Fruit fly (Drosophila melanogaster) whole organism, embryonic: Measurements from ENCODE around the gene Ccp84Ad.

Experiments used
- Abd-B ChIP-seq: fragments of 200-800 bp; sonication (Bioruptor generic); optimal IDR thresholded peaks from 2 replicates; lab custom pipeline; 2018; ENCODE audit warnings: missing biosample characterization, mild to moderate bottlenecking, missing genetic modification characterization, moderate library complexity
- Atf6 ChIP-seq: fragments of 200-800 bp; sonication (Bioruptor generic); IDR thresholded peaks from 2 replicates; pipeline ENCODE4 v1.3.6; 2022; ENCODE audit warnings: missing biosample characterization, missing genetic modification characterization
- B-H2 ChIP-seq: fragments of 200-800 bp; sonication (Bioruptor generic); optimal IDR thresholded peaks from 2 replicates; lab custom pipeline; 2018; ENCODE audit warnings: missing biosample characterization, mild to moderate bottlenecking, missing genetic modification characterization
- CG11093 ChIP-seq: fragments of 200-800 bp; sonication (Bioruptor generic); IDR thresholded peaks from 3 replicates; pipeline ENCODE4 v1.3.6; 2022; ENCODE audit warnings: missing biosample characterization, missing genetic modification characterization
- CG11247 ChIP-seq: fragments of 200-800 bp; sonication (Bioruptor generic); IDR thresholded peaks from 2 replicates; pipeline ENCODE4 v1.3.6; 2022; ENCODE audit warnings: missing biosample characterization, missing genetic modification characterization
- CG11456 ChIP-seq: fragments of 200-800 bp; sonication (Bioruptor generic); IDR thresholded peaks from 3 replicates; pipeline ENCODE4 v1.3.6; 2022; ENCODE audit warnings: missing biosample characterization, missing genetic modification characterization
- CG13624 ChIP-seq: fragments of 200-800 bp; sonication (Bioruptor generic); optimal IDR thresholded peaks from 2 replicates; lab custom pipeline; 2016; ENCODE audit warnings: missing biosample characterization, missing genetic modification characterization
- CG14710 ChIP-seq: fragments of 200-800 bp; sonication (Bioruptor generic); optimal IDR thresholded peaks from 3 replicates; lab custom pipeline; 2019; ENCODE audit warnings: missing biosample characterization, mild to moderate bottlenecking, missing genetic modification characterization, moderate library complexity
- CG15696 ChIP-seq: fragments of 200-800 bp; sonication (Bioruptor generic); optimal IDR thresholded peaks from 2 replicates; lab custom pipeline; 2019; ENCODE audit warnings: missing biosample characterization, mild to moderate bottlenecking, missing genetic modification characterization, moderate library complexity
- CG1603 ChIP-seq: fragments of 200-800 bp; sonication (Bioruptor generic); optimal IDR thresholded peaks from 2 replicates; lab custom pipeline; 2019; ENCODE audit warnings: missing biosample characterization, mild to moderate bottlenecking, missing genetic modification characterization, moderate library complexity
- CG16813 ChIP-seq: fragments of 200-800 bp; sonication (Bioruptor generic); IDR thresholded peaks from 3 replicates; pipeline ENCODE4 v1.3.6; 2022; ENCODE audit warnings: missing biosample characterization, missing genetic modification characterization; ENCODE audit not compliant: partially characterized antibody
- CG16863 ChIP-seq: fragments of 200-800 bp; sonication (Bioruptor generic); optimal IDR thresholded peaks from 3 replicates; lab custom pipeline; 2016; ENCODE audit warnings: missing biosample characterization, missing genetic modification characterization
- CG17612 ChIP-seq: fragments of 200-800 bp; sonication (Bioruptor generic); IDR thresholded peaks from 2 replicates; pipeline ENCODE4 v1.3.6; 2022; ENCODE audit warnings: missing biosample characterization, missing genetic modification characterization
- CG17829 ChIP-seq: fragments of 200-800 bp; optimal IDR thresholded peaks from 2 replicates; lab custom pipeline; 2019; ENCODE audit warnings: missing biosample characterization, mild to moderate bottlenecking, missing genetic modification characterization, moderate library complexity
- CG18262 ChIP-seq: fragments of 200-800 bp; optimal IDR thresholded peaks from 3 replicates; lab custom pipeline; 2019; ENCODE audit warnings: missing biosample characterization, mild to moderate bottlenecking, missing genetic modification characterization, moderate library complexity
- CG2889 ChIP-seq: fragments of 200-800 bp; sonication (Bioruptor generic); IDR thresholded peaks from 3 replicates; pipeline ENCODE4 v1.3.6; 2022; ENCODE audit warnings: missing biosample characterization, missing genetic modification characterization
- CG32767 ChIP-seq: fragments of 200-800 bp; sonication (Bioruptor generic); IDR thresholded peaks from 2 replicates; pipeline ENCODE4 v1.3.6; 2022; ENCODE audit warnings: missing biosample characterization, missing genetic modification characterization
- CG4360 ChIP-seq: fragments of 200-800 bp; sonication (Bioruptor generic); IDR thresholded peaks from 2 replicates; pipeline ENCODE4 v1.3.6; 2022; ENCODE audit warnings: missing biosample characterization, missing genetic modification characterization
- CG4404 ChIP-seq: fragments of 200-800 bp; sonication (Bioruptor generic); IDR thresholded peaks from 2 replicates; pipeline ENCODE4 v1.3.6; 2022; ENCODE audit warnings: missing biosample characterization, missing genetic modification characterization
- CG4617 ChIP-seq: fragments of 200-800 bp; sonication (Bioruptor generic); optimal IDR thresholded peaks from 3 replicates; lab custom pipeline; 2016; ENCODE audit warnings: missing biosample characterization, missing genetic modification characterization, borderline replicate concordance
- CG8924 ChIP-seq: fragments of 200-800 bp; optimal IDR thresholded peaks from 3 replicates; lab custom pipeline; 2019; ENCODE audit warnings: missing biosample characterization, mild to moderate bottlenecking, missing genetic modification characterization, moderate library complexity
- CG9932 ChIP-seq: fragments of 200-800 bp; sonication (Bioruptor generic); IDR thresholded peaks from 2 replicates; pipeline ENCODE4 v1.3.6; 2022; ENCODE audit warnings: missing biosample characterization, missing genetic modification characterization
- Chrac-16 ChIP-seq: fragments of 200-800 bp; sonication (Bioruptor generic); optimal IDR thresholded peaks from 3 replicates; lab custom pipeline; 2016; ENCODE audit warnings: missing biosample characterization, missing genetic modification characterization
- CrebB ChIP-seq: fragments of 200-800 bp; sonication (Bioruptor generic); optimal IDR thresholded peaks from 3 replicates; lab custom pipeline; 2018; ENCODE audit warnings: missing biosample characterization, mild to moderate bottlenecking, missing genetic modification characterization
- Dp ChIP-seq: fragments of 200-800 bp; sonication (Bioruptor generic); optimal IDR thresholded peaks from 2 replicates; lab custom pipeline; 2018; ENCODE audit warnings: missing biosample characterization, mild to moderate bottlenecking, missing genetic modification characterization, moderate library complexity
- Elba2 ChIP-seq: fragments of 200-800 bp; sonication (Bioruptor generic); optimal IDR thresholded peaks from 3 replicates; lab custom pipeline; 2016; ENCODE audit warnings: missing biosample characterization, missing genetic modification characterization
- HLHmδ ChIP-seq: fragments of 200-800 bp; sonication (Bioruptor generic); optimal IDR thresholded peaks from 2 replicates; lab custom pipeline; 2018; ENCODE audit warnings: missing biosample characterization, mild to moderate bottlenecking, missing genetic modification characterization, moderate library complexity
- Hr39 ChIP-seq: fragments of >200 bp; optimal IDR thresholded peaks from 2 replicates; lab custom pipeline; 2017
- Hr78 ChIP-seq, 2 experiments: fragments of 200-800 bp in 1 of 2; fragments of >200 bp in 1 of 2; sonication (Bioruptor generic) in 1 of 2; optimal IDR thresholded peaks; 2 replicates each; lab custom pipeline; 2017 to 2019; ENCODE audit warnings: missing biosample characterization in 2 of 2, missing genetic modification characterization in 2 of 2, mild to moderate bottlenecking in 1 of 2, moderate library complexity in 1 of 2
- NFAT ChIP-seq: fragments of 200-800 bp; sonication (Bioruptor generic); IDR thresholded peaks from 2 replicates; pipeline ENCODE4 v1.3.6; 2022; ENCODE audit warnings: missing biosample characterization, missing genetic modification characterization
- Pdp1 ChIP-seq, 2 experiments: fragments of 200-800 bp; sonication (Bioruptor generic); optimal IDR thresholded peaks; 3 replicates each; lab custom pipeline; 2016; ENCODE audit warnings: missing biosample characterization in 2 of 2, missing genetic modification characterization in 2 of 2, mild to moderate bottlenecking in 1 of 2, moderate library complexity in 1 of 2
- Six4 ChIP-seq: fragments of 200-800 bp; sonication (Bioruptor generic); optimal IDR thresholded peaks from 2 replicates; lab custom pipeline; 2016; ENCODE audit warnings: missing biosample characterization, missing genetic modification characterization
- Spps ChIP-seq: fragments of 200-800 bp; sonication (Bioruptor generic); optimal IDR thresholded peaks from 2 replicates; lab custom pipeline; 2018; ENCODE audit warnings: missing biosample characterization, mild to moderate bottlenecking, missing genetic modification characterization
- TFAM ChIP-seq: fragments of 200-800 bp; sonication (Bioruptor generic); optimal IDR thresholded peaks from 2 replicates; lab custom pipeline; 2017; ENCODE audit warnings: missing biosample characterization, missing genetic modification characterization, inconsistent platforms
- ac ChIP-seq: fragments of 200-800 bp; sonication (Bioruptor generic); optimal IDR thresholded peaks from 3 replicates; lab custom pipeline; 2017; ENCODE audit warnings: missing biosample characterization, mild to moderate bottlenecking, missing genetic modification characterization
- bigmax ChIP-seq: fragments of 200-800 bp; sonication (Bioruptor generic); optimal IDR thresholded peaks from 2 replicates; lab custom pipeline; 2018; ENCODE audit warnings: missing biosample characterization, mild to moderate bottlenecking, missing genetic modification characterization
- bsh ChIP-seq, 2 experiments: fragments of 200-800 bp; sonication (Bioruptor generic); optimal IDR thresholded peaks; 2 replicates each; lab custom pipeline; 2017 to 2018; ENCODE audit warnings: mild to moderate bottlenecking in 2 of 2, missing biosample characterization in 2 of 2, missing genetic modification characterization in 2 of 2, moderate library complexity in 1 of 2
- cg ChIP-seq: fragments of 200-800 bp; sonication (Bioruptor generic); optimal IDR thresholded peaks from 3 replicates; lab custom pipeline; 2019; ENCODE audit warnings: missing biosample characterization, mild to moderate bottlenecking, missing genetic modification characterization, moderate library complexity
- eve ChIP-seq, 2 experiments: fragments of >200 bp; optimal IDR thresholded peaks; 2 replicates each; lab custom pipeline; 2017; ENCODE audit warnings: missing biosample characterization in 2 of 2, missing genetic modification characterization in 2 of 2
- fd102C ChIP-seq: fragments of 200-800 bp; sonication (Bioruptor generic); optimal IDR thresholded peaks from 2 replicates; lab custom pipeline; 2018; ENCODE audit warnings: missing biosample characterization, mild to moderate bottlenecking, missing genetic modification characterization, moderate library complexity
- jumu ChIP-seq: fragments of 200-800 bp; sonication (Bioruptor generic); optimal IDR thresholded peaks from 3 replicates; lab custom pipeline; 2016; ENCODE audit warnings: missing biosample characterization, missing genetic modification characterization
- klu ChIP-seq: fragments of 200-800 bp; sonication (Bioruptor generic); IDR thresholded peaks from 2 replicates; pipeline ENCODE4 v1.3.6; 2022; ENCODE audit warnings: missing biosample characterization, missing genetic modification characterization
- otp ChIP-seq: fragments of 200-800 bp; sonication (Bioruptor generic); IDR thresholded peaks from 3 replicates; pipeline ENCODE4, ENCODE4 v1.3.6; 2022; ENCODE audit warnings: missing biosample characterization, missing genetic modification characterization
- pho ChIP-seq: fragments of 200-800 bp; sonication (Bioruptor generic); optimal IDR thresholded peaks from 2 replicates; lab custom pipeline; 2016; ENCODE audit warnings: missing biosample characterization, missing genetic modification characterization
- prd ChIP-seq, 3 experiments: fragments of >200 bp in 2 of 3; fragments of 200-800 bp in 1 of 3; sonication (Bioruptor generic) in 1 of 3; optimal IDR thresholded peaks in 2 of 3; IDR thresholded peaks in 1 of 3; 2 replicates in 2 of 3; 3 replicates in 1 of 3; pipeline versions ENCODE4 v1.3.6 to Lab custom; 2017 to 2022; ENCODE audit warnings: missing biosample characterization in 1 of 3, missing genetic modification characterization in 1 of 3
- run ChIP-seq: fragments of 200-800 bp; sonication (Bioruptor generic); optimal IDR thresholded peaks from 3 replicates; lab custom pipeline; 2018; ENCODE audit warnings: missing biosample characterization, mild to moderate bottlenecking, missing genetic modification characterization
- sc ChIP-seq, 3 experiments: fragments of >200 bp in 2 of 3; fragments of 200-800 bp in 1 of 3; sonication (Bioruptor generic) in 1 of 3; optimal IDR thresholded peaks; 2 replicates in 2 of 3; 3 replicates in 1 of 3; lab custom pipeline; 2017; ENCODE audit warnings: mild to moderate bottlenecking in 1 of 3, missing biosample characterization in 1 of 3, missing genetic modification characterization in 1 of 3, missing genetic modification reagents in 1 of 3
- zen ChIP-seq: fragments of 200-800 bp; sonication (Bioruptor generic); optimal IDR thresholded peaks from 3 replicates; lab custom pipeline; 2018; ENCODE audit warnings: missing biosample characterization, mild to moderate bottlenecking, missing genetic modification characterization, moderate library complexity

Ccp84Ad gene

dm6 chr3R:6662613-6663288 lies 29.8 kb upstream of the Ccp84Ad start (continued):
- TF ChIP-seq TFAM = no peak
- no peak for TF ChIP-seq Chrac-16 (GFP tag; lab: Kevin White, UChicago)
- TF ChIP-seq CG11456 (GFP tag; lab: Robert Waterston, UW) = 0 out of 3 replicates have a peak, but pooled peaks have one; percentile 17
- no peak for TF ChIP-seq CG13624 (GFP tag; lab: Kevin White, UChicago)
- no peak for TF ChIP-seq run (tag; lab: Kevin White, UChicago)
- no peak for TF ChIP-seq Six4 (GFP tag; lab: Kevin White, UChicago)
- TF ChIP-seq NFAT (GFP tag; lab: Robert Waterston, UW) = no peak
- TF ChIP-seq Elba2 = peak; percentile 28
- no peak for TF ChIP-seq jumu (GFP tag; lab: Kevin White, UChicago)
- peak; percentile 48; the same call in 1 of the 2 replicates for TF ChIP-seq CG4404 (GFP tag; lab: Robert Waterston, UW)
- no peak for TF ChIP-seq Spps (tag; lab: Kevin White, UChicago)
- no peak for TF ChIP-seq Abd-B (GFP tag; lab: Kevin White, UChicago)
- no peak for TF ChIP-seq pho
- no peak for TF ChIP-seq CG32767
- peak; percentile 25 for TF ChIP-seq ac (GFP tag; lab: Kevin White, UChicago)
- no peak for TF ChIP-seq HLHmδ (GFP tag; lab: Kevin White, UChicago)
- 0 out of 2 replicates have a peak, but pooled peaks have one; percentile 37 for TF ChIP-seq CG9932 (GFP tag; lab: Robert Waterston, UW)
- no peak for TF ChIP-seq bsh (GFP tag; optimal IDR thresholded peaks at IDR 0.05; lab: Kevin White, UChicago)
- TF ChIP-seq CG16813 (GFP tag; lab: Robert Waterston, UW) = 0 out of 3 replicates have a peak, but pooled peaks have one; percentile 21
- peak; percentile 65 for TF ChIP-seq Hr39 (lab: Kevin White, UChicago)
- no peak for TF ChIP-seq CG11247 (GFP tag; lab: Robert Waterston, UW)
- no peak for TF ChIP-seq prd (optimal IDR thresholded peaks at IDR 0.05; lab: Kevin White, UChicago)
- peak; percentile 63; the same call in 2 of the 3 replicates for TF ChIP-seq prd (GFP tag; IDR thresholded peaks at IDR 0.05; lab: Robert Waterston, UW)
- no peak for TF ChIP-seq CG11093 (GFP tag; lab: Robert Waterston, UW)
- TF ChIP-seq CG4360 (GFP tag; lab: Robert Waterston, UW) = no peak
- TF ChIP-seq CG1603 (tag; lab: Kevin White, UChicago) = no peak
- TF ChIP-seq CG17612 (GFP tag; lab: Robert Waterston, UW) = no peak
- peak in 1 of 2 experiments; percentile 27 for TF ChIP-seq eve (GFP tag; optimal IDR thresholded peaks at IDR 0.05; lab: Kevin White, UChicago)
- TF ChIP-seq klu = no peak
- no peak for TF ChIP-seq B-H2
- TF ChIP-seq CG15696 (tag; lab: Kevin White, UChicago) = peak; percentile 82
- peak; percentile 10 for TF ChIP-seq fd102C (GFP tag; lab: Kevin White, UChicago)
- TF ChIP-seq Pdp1 (GFP tag; optimal IDR thresholded peaks at IDR 0.05; lab: Kevin White, UChicago) = no peak
- no peak for TF ChIP-seq otp (GFP tag; lab: Robert Waterston, UW)
- TF ChIP-seq zen (tag; lab: Kevin White, UChicago) = peak; percentile 45
- no peak for TF ChIP-seq sc (optimal IDR thresholded peaks at IDR 0.05; lab: Kevin White, UChicago)
- no peak for TF ChIP-seq sc (GFP tag; optimal IDR thresholded peaks at IDR 0.05; lab: Kevin White, UChicago)
- peak; percentile 9 for TF ChIP-seq CG17829
- TF ChIP-seq CG4617 = no peak
- peak; percentile 21 for TF ChIP-seq CG18262
- TF ChIP-seq CG16863 (GFP tag; lab: Kevin White, UChicago) = no peak
- TF ChIP-seq bigmax (GFP tag; lab: Kevin White, UChicago) = no peak
- TF ChIP-seq CrebB (tag; lab: Kevin White, UChicago) = no peak
- TF ChIP-seq Dp = no peak
- peak; percentile 13 for TF ChIP-seq CG8924
- peak; percentile 18; the same call in 1 of the 3 replicates for TF ChIP-seq CG2889 (GFP tag; lab: Robert Waterston, UW)
- TF ChIP-seq Atf6 = no peak
- TF ChIP-seq cg (GFP tag; lab: Kevin White, UChicago) = no peak
- peak; percentile 31 for TF ChIP-seq CG14710 (tag; lab: Kevin White, UChicago)
- TF ChIP-seq Hr78 (GFP tag; optimal IDR thresholded peaks at IDR 0.05; lab: Kevin White, UChicago) = no peak
